Fruit fly (Drosophila melanogaster): ENCODE data around the gene TotF.
A peak's percentile ranks its signal among the peaks of the same experiment; 100 is the strongest.

TotF gene

dm6 chr2L:19895526-19896185 is 16.5 kb downstream of the TotF start (continued):
- TF ChIP-seq GATAd (GFP tag; optimal IDR thresholded peaks at IDR 0.05) (no peak), CrebA (GFP tag; optimal IDR thresholded peaks at IDR 0.05; ENCODE audit: borderline replicate concordance) (no peak), OdsH (GFP tag; optimal IDR thresholded peaks at IDR 0.05) (peak; percentile 77), Hr83 (GFP tag; optimal IDR thresholded peaks at IDR 0.05; ENCODE audit: poor library complexity, severe bottlenecking) (no peak), Myc (optimal IDR thresholded peaks at IDR 0.05) (no peak), jim (GFP tag; optimal IDR thresholded peaks at IDR 0.05) (no peak), Abd-B (GFP tag; optimal IDR thresholded peaks at IDR 0.05) (no peak), br (GFP tag; optimal IDR thresholded peaks at IDR 0.05) (no peak), Hnf4 (GFP tag; optimal IDR thresholded peaks at IDR 0.05) (no peak)

- no peak for TF ChIP-seq Dfd (GFP tag; optimal IDR thresholded peaks at IDR 0.05)
- peak; percentile 4 for TF ChIP-seq woc (GFP tag; optimal IDR thresholded peaks at IDR 0.05)
Observed at dm6 chr2L:19894826-19895225, 17.4 kb downstream of the TotF start.

dm6 chr2L:19892450-19892849 is 19.7 kb downstream of the TotF start, which contains the start of gene CG10481:
Gene CG10481, minus strand, starts transcription at chr2L:19892550.
- TF ChIP-seq ey (GFP tag; optimal IDR thresholded peaks at IDR 0.05) (no peak), pan (optimal IDR thresholded peaks at IDR 0.05) (no peak), dsf (GFP tag; optimal IDR thresholded peaks at IDR 0.05; ENCODE audit: borderline replicate concordance) (no peak), CG32264 (GFP tag; optimal IDR thresholded peaks at IDR 0.05) (no peak), Rel (GFP tag; optimal IDR thresholded peaks at IDR 0.05) (no peak), Rel (tag; optimal IDR thresholded peaks at IDR 0.05) (no peak), sage (GFP tag; optimal IDR thresholded peaks at IDR 0.05) (no peak), psq (GFP tag; optimal IDR thresholded peaks at IDR 0.05) (no peak), N (GFP tag; optimal IDR thresholded peaks at IDR 0.05) (no peak), br (GFP tag; optimal IDR thresholded peaks at IDR 0.05) (no peak), usp (GFP tag; optimal IDR thresholded peaks at IDR 0.05) (no peak), HLH106 (tag; optimal IDR thresholded peaks at IDR 0.05) (no peak), foxo (GFP tag; optimal IDR thresholded peaks at IDR 0.05) (no peak)

- no peak for TF ChIP-seq dmrt93B (GFP tag; optimal IDR thresholded peaks at IDR 0.05)
- TF ChIP-seq Hr83 (GFP tag; optimal IDR thresholded peaks at IDR 0.05; ENCODE audit: poor library complexity, severe bottlenecking): no peak
- TF ChIP-seq ey (GFP tag; optimal IDR thresholded peaks at IDR 0.05): no peak
- no peak for TF ChIP-seq psq (GFP tag; optimal IDR thresholded peaks at IDR 0.05)
- no peak for TF ChIP-seq rgr (GFP tag; optimal IDR thresholded peaks at IDR 0.05)
- no peak for TF ChIP-seq Hr78 (GFP tag; optimal IDR thresholded peaks at IDR 0.05)
- no peak for TF ChIP-seq Jra (GFP tag; optimal IDR thresholded peaks at IDR 0.05)
- TF ChIP-seq fru (GFP tag; optimal IDR thresholded peaks at IDR 0.05): no peak
- TF ChIP-seq dsf (GFP tag; optimal IDR thresholded peaks at IDR 0.05; ENCODE audit: borderline replicate concordance): no peak
- no peak for TF ChIP-seq br (GFP tag; optimal IDR thresholded peaks at IDR 0.05)
- TF ChIP-seq OdsH (GFP tag; optimal IDR thresholded peaks at IDR 0.05): no peak
- TF ChIP-seq lola (GFP tag; optimal IDR thresholded peaks at IDR 0.05): no peak
- no peak for TF ChIP-seq Hnf4 (GFP tag; optimal IDR thresholded peaks at IDR 0.05)
- no peak for TF ChIP-seq HLH106 (tag; optimal IDR thresholded peaks at IDR 0.05)
- TF ChIP-seq foxo (GFP tag; optimal IDR thresholded peaks at IDR 0.05): no peak
- TF ChIP-seq CrebA (GFP tag; optimal IDR thresholded peaks at IDR 0.05; ENCODE audit: borderline replicate concordance): no peak
- no peak for TF ChIP-seq dl (GFP tag; optimal IDR thresholded peaks at IDR 0.05; ENCODE audit: insufficient read depth in 1 of 2, partially characterized antibody in 2 of 2)
- no peak for TF ChIP-seq Myc (optimal IDR thresholded peaks at IDR 0.05)
- no peak for TF ChIP-seq Rel (GFP tag; optimal IDR thresholded peaks at IDR 0.05)
- TF ChIP-seq Rel (tag; optimal IDR thresholded peaks at IDR 0.05): no peak
- TF ChIP-seq brk (GFP tag; optimal IDR thresholded peaks at IDR 0.05): no peak
Observed at dm6 chr2L:19888347-19888746, 23.8 kb downstream of the TotF start.

dm6 chr2L:19887468-19887867 is 24.7 kb downstream of the TotF start:
- TF ChIP-seq rgr (GFP tag; optimal IDR thresholded peaks at IDR 0.05) (peak; percentile 8), Dif (GFP tag; optimal IDR thresholded peaks at IDR 0.05; ENCODE audit: partially characterized antibody) (peak; percentile 88), Hr83 (GFP tag; optimal IDR thresholded peaks at IDR 0.05; ENCODE audit: poor library complexity, severe bottlenecking) (peak; percentile 72), GATAd (GFP tag; optimal IDR thresholded peaks at IDR 0.05) (no peak), br (GFP tag; optimal IDR thresholded peaks at IDR 0.05) (no peak), h (GFP tag; optimal IDR thresholded peaks at IDR 0.05) (peak; percentile 31), woc (GFP tag; optimal IDR thresholded peaks at IDR 0.05) (no peak), N (GFP tag; optimal IDR thresholded peaks at IDR 0.05) (no peak), Hnf4 (GFP tag; optimal IDR thresholded peaks at IDR 0.05) (peak; percentile 49), CG9705 (GFP tag; optimal IDR thresholded peaks at IDR 0.05) (peak; percentile 16), dl (GFP tag; optimal IDR thresholded peaks at IDR 0.05; ENCODE audit: insufficient read depth in 1 of 2, partially characterized antibody in 2 of 2) (no peak), Dfd (GFP tag; optimal IDR thresholded peaks at IDR 0.05) (no peak), HLH106 (tag; optimal IDR thresholded peaks at IDR 0.05) (peak; percentile 49), usp (GFP tag; optimal IDR thresholded peaks at IDR 0.05) (no peak), brk (GFP tag; optimal IDR thresholded peaks at IDR 0.05) (peak; percentile 51), lola (GFP tag; optimal IDR thresholded peaks at IDR 0.05) (no peak), dsf (GFP tag; optimal IDR thresholded peaks at IDR 0.05; ENCODE audit: borderline replicate concordance) (no peak), pan (optimal IDR thresholded peaks at IDR 0.05) (no peak), Mio (GFP tag; optimal IDR thresholded peaks at IDR 0.05) (no peak), Abd-B (GFP tag; optimal IDR thresholded peaks at IDR 0.05) (no peak), Rel (GFP tag; optimal IDR thresholded peaks at IDR 0.05) (no peak), Rel (tag; optimal IDR thresholded peaks at IDR 0.05) (no peak), Jra (GFP tag; optimal IDR thresholded peaks at IDR 0.05) (no peak), jim (GFP tag; optimal IDR thresholded peaks at IDR 0.05) (peak; percentile 64), tai (GFP tag; optimal IDR thresholded peaks at IDR 0.05) (peak; percentile 28), Vsx2 (GFP tag; optimal IDR thresholded peaks at IDR 0.05; ENCODE audit: partially characterized antibody) (no peak), foxo (GFP tag; optimal IDR thresholded peaks at IDR 0.05) (peak in 1 of 2 experiments; percentile 54), CG32264 (GFP tag; optimal IDR thresholded peaks at IDR 0.05) (no peak), Hr78 (GFP tag; optimal IDR thresholded peaks at IDR 0.05) (no peak)
